Worm (Caenorhabditis elegans) whole organism, L4/young adult: ENCODE measurements around the gene acc-3.

Experiments
- dao-5 ChIP-seq: sonication (generic microtip); optimal IDR thresholded peaks from 2 replicates; lab custom pipeline; 2016; ENCODE audit warnings: missing genotype, missing genetic modification characterization, moderate library complexity, missing compliant biosample characterization
- him-1 ChIP-seq: sonication (generic microtip); optimal IDR thresholded peaks from 2 replicates; lab custom pipeline; 2016; ENCODE audit warnings: missing genotype, missing genetic modification reagents, missing genetic modification characterization, missing compliant biosample characterization

DNA sequence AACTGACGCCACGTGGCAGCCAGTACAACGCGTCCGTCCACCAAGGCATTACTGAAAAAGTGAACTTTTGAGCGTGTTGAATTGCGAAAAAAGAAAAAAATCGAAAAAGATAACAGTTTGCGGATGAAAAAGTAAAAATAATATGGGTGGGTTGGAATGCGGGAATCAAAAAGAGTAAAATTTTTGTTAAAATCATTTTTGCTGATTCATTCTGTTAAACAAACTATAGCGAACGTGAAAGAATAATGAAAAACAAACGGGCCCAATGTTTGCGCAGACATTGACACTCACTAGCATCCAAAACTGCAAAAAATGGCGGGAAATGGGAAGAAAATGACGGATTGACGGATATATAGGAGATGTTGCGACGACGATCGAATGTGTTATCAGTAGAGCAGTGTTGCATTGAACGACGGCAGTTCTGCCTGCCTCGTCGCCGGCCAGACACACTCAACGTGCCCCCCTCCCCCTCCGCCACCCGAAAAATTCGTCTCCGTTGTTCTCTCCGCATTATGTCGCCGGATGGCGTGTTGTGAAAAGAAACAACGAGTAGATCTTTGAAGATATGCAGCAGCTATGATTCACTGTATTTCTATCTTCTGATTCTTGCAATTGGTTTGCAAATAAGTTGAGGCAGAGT, 27.8 kb downstream of the acc-3 start, which contains the start of gene hyl-2:
- TF ChIP-seq him-1 (tag; lab: Kevin White, UChicago) (no peak), dao-5 (tag; lab: Kevin White, UChicago) (no peak)
